Worm (Caenorhabditis elegans): ENCODE measurements around the gene C35B1.9.

DNA sequence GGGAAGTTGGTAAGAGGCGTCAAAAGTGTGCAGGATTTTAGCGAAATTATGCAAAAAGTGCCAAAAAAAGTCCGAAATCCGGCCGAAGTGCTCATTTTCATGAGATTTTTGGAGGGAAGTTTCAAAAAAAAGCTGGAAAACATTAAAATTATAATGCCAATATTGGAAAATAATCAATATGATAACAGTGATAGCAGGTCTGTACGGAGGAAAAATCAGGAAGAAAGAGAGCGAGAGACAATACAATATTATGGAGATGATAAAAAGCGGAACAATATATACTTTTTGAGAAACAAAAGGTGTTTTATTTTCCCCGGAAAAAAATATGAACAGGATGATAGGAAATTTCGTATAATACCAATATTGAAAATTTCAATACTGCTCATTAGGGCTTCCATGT is 27.3 kb downstream of the C35B1.9 start:
- no peak for TF ChIP-seq ztf-11 (tag; optimal IDR thresholded peaks at IDR 0.05)
- peak; percentile 51 for TF ChIP-seq elt-2 (tag; optimal IDR thresholded peaks at IDR 0.05)
- TF ChIP-seq aly-2 (tag; optimal IDR thresholded peaks at IDR 0.05): no peak
- no peak for TF ChIP-seq snpc-4 (tag; optimal IDR thresholded peaks at IDR 0.05)
- no peak for TF ChIP-seq nhr-77 (tag; optimal IDR thresholded peaks at IDR 0.05)
- TF ChIP-seq tbx-2 (tag; optimal IDR thresholded peaks at IDR 0.05): no peak
- no peak for TF ChIP-seq pha-4 (tag; optimal IDR thresholded peaks at IDR 0.05)
- TF ChIP-seq mdl-1 (tag; optimal IDR thresholded peaks at IDR 0.05): no peak
- TF ChIP-seq egl-27 (tag; optimal IDR thresholded peaks at IDR 0.05): no peak
- no peak for TF ChIP-seq nhr-11 (tag; optimal IDR thresholded peaks at IDR 0.05)
- TF ChIP-seq nhr-237 (tag; optimal IDR thresholded peaks at IDR 0.05): no peak
- no peak for TF ChIP-seq unc-62 (GFP tag; optimal IDR thresholded peaks at IDR 0.05)
